Worm (Caenorhabditis elegans) whole organism, midembryonic: ENCODE measurements around the gene mltn-5.

Experiments
- T22C8.4 ChIP-seq: fragments of 200-800 bp; sonication (Bioruptor generic); IDR thresholded peaks from 2 replicates; pipeline ENCODE4 v1.3.6; 2022; ENCODE audit warnings: missing genetic modification characterization, missing compliant biosample characterization
- flt-1 ChIP-seq: fragments of 200-800 bp; sonication (Bioruptor generic); IDR thresholded peaks from 2 replicates; pipeline ENCODE4 v1.3.6; 2022; ENCODE audit warnings: missing genetic modification characterization, missing compliant biosample characterization
- klf-2 ChIP-seq: fragments of 200-800 bp; sonication (Bioruptor generic); conservative IDR thresholded peaks from 2 replicates; pipeline ENCODE4 v1.3.6; 2022; ENCODE audit warnings: missing genetic modification reagents, missing genetic modification characterization, missing compliant biosample characterization
- med-1 ChIP-seq: sonication (generic microtip); optimal IDR thresholded peaks from 2 replicates; lab custom pipeline; 2017; ENCODE audit warnings: missing genetic modification characterization, mild to moderate bottlenecking, missing compliant biosample characterization, antibody characterized with exemption, missing genetic modification reagents; ENCODE audit not compliant: insufficient read depth
- ref-1 ChIP-seq: fragments of 200-800 bp; sonication (Bioruptor generic); conservative IDR thresholded peaks from 2 replicates; pipeline ENCODE4 v1.3.6; 2022; ENCODE audit warnings: missing genetic modification reagents, missing genetic modification characterization, missing compliant biosample characterization
- tab-1 ChIP-seq: fragments of 200-800 bp; sonication (Bioruptor generic); IDR thresholded peaks from 2 replicates; pipeline ENCODE4 v1.3.6; 2022; ENCODE audit warnings: missing genetic modification characterization, missing compliant biosample characterization
- ztf-23 ChIP-seq: fragments of 200-800 bp; sonication (Bioruptor generic); IDR thresholded peaks from 2 replicates; pipeline ENCODE4 v1.3.6; 2022; ENCODE audit warnings: missing genetic modification reagents, missing genetic modification characterization, missing compliant biosample characterization
- ztf-29 ChIP-seq: fragments of 200-800 bp; sonication (Bioruptor generic); IDR thresholded peaks from 2 replicates; pipeline ENCODE4 v1.3.6; 2022; ENCODE audit warnings: missing genetic modification reagents, missing genetic modification characterization, missing compliant biosample characterization

DNA sequence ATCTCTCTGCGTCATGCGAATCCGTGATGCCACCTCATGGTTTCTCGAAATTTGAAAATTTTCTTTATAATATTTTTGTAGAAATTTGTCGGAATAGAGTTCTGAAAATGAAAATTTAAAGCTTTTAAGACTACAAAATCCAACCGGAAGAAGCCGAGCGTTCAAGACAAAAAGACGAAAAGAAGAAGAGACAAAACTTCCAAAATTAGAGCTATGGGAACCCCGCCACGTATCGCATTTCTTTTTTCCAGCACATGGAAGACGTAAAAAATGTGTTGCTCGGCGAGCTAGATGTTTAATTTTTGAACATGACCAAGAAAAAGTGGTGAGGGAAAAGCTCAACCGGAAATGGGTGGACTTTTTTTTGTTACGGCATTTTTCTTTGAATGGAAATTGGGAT is 23.0 kb upstream of the mltn-5 start, which contains the start of gene W02B8.1:
- no peak for TF ChIP-seq tab-1 (GFP tag; lab: Robert Waterston, UW)
- TF ChIP-seq klf-2 (GFP tag; lab: Robert Waterston, UW) = no peak
- TF ChIP-seq ztf-29 (GFP tag; lab: Robert Waterston, UW) = no peak
- no peak for TF ChIP-seq med-1 (GFP tag; lab: Kevin White, UChicago)
- TF ChIP-seq flt-1 = no peak
- TF ChIP-seq ztf-23 (GFP tag; lab: Robert Waterston, UW) = no peak
- no peak for TF ChIP-seq T22C8.4
- TF ChIP-seq ref-1 = no peak
